Worm (Caenorhabditis elegans): Measurements from ENCODE around the gene tph-1.

Gene tph-1

ce11 chrII:7557981-7558380 lies 8.8 kb downstream of the tph-1 start (continued):
- TF ChIP-seq dve-1 (tag; optimal IDR thresholded peaks at IDR 0.05; ENCODE audit: insufficient read depth), result peak; percentile 79

- TF ChIP-seq dpl-1 (GFP tag; optimal IDR thresholded peaks at IDR 0.05), result no peak
- peak; percentile 92 for TF ChIP-seq fkh-10 (GFP tag; optimal IDR thresholded peaks at IDR 0.05)
Observed at ce11 chrII:7558864-7559263, 9.7 kb downstream of the tph-1 start.

DNA sequence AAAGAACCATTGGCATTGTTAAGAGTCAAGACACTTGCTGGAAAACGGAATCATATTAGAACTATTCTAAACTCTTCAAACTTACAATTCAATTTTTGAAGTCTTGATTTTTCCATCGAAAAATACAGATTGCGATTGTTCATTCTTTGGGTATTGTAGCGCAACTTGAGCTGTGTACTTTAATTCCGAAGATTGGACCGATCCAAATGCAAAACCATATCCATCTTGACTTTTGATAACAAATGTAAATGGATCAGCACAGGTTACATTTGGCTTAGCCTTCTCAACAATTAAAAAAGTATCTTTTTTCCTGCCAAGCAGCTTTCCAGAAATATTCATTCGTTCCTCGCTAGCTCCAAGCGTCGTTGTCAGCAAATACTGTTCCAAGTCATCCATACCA lies 11.7 kb downstream of the tph-1 start:
- TF ChIP-seq unc-62 (GFP tag; optimal IDR thresholded peaks at IDR 0.05 in 1 of 2) (peak in 1 of 2 experiments; percentile 96), unc-62 (tag; optimal IDR thresholded peaks at IDR 0.05) (no peak), Y75B8A.6 (GFP tag; IDR thresholded peaks at IDR 0.05) (no peak), madf-5 (GFP tag; IDR thresholded peaks at IDR 0.05) (no peak), ceh-20 (GFP tag; IDR thresholded peaks at IDR 0.05) (no peak), nhr-76 (tag; optimal IDR thresholded peaks at IDR 0.05) (no peak), F10B5.3 (tag; optimal IDR thresholded peaks at IDR 0.05) (no peak), F44E2.7 (GFP tag; IDR thresholded peaks at IDR 0.05) (no peak), nhr-237 (tag; optimal IDR thresholded peaks at IDR 0.05) (no peak), daf-8 (GFP tag; IDR thresholded peaks at IDR 0.05) (no peak)

ce11 chrII:7561494-7561893 lies 12.4 kb downstream of the tph-1 start, which contains the start of the genes ZK1290.11 and ZK1290.1:
ZK1290.11 (minus strand) TSS chrII:7561594.
ZK1290.1 (plus strand) TSS chrII:7561764.
- no peak for TF ChIP-seq nhr-77 (tag; optimal IDR thresholded peaks at IDR 0.05)

- TF ChIP-seq lir-3 (tag; optimal IDR thresholded peaks at IDR 0.05) (no peak), unc-62 (GFP tag; optimal IDR thresholded peaks at IDR 0.05 in 1 of 2) (peak in 1 of 2 experiments; percentile 87), unc-62 (tag; optimal IDR thresholded peaks at IDR 0.05) (no peak)
Observed at ce11 chrII:7562616-7563015, 13.5 kb downstream of the tph-1 start.

ce11 chrII:7570305-7570704 lies 21.2 kb downstream of the tph-1 start, which contains the start of gene F35D2.3:
F35D2.3 (plus strand) TSS chrII:7570605.
- TF ChIP-seq sdz-12 (GFP tag; optimal IDR thresholded peaks at IDR 0.05), result no peak
- TF ChIP-seq hif-1 (tag; optimal IDR thresholded peaks at IDR 0.05), result no peak
- TF ChIP-seq mes-2 (tag; optimal IDR thresholded peaks at IDR 0.05; ENCODE audit: poor library complexity, severe bottlenecking), result no peak
- no peak for TF ChIP-seq pqm-1 (tag; optimal IDR thresholded peaks at IDR 0.05)
- TF ChIP-seq madf-5 (GFP tag; IDR thresholded peaks at IDR 0.05), result no peak
- no peak for TF ChIP-seq dmd-6 (GFP tag; IDR thresholded peaks at IDR 0.05)
- no peak for TF ChIP-seq ceh-20 (GFP tag; IDR thresholded peaks at IDR 0.05)
- TF ChIP-seq T26A8.4 (GFP tag; IDR thresholded peaks at IDR 0.05), result no peak
- TF ChIP-seq mxl-2 (GFP tag; conservative IDR thresholded peaks at IDR 0.05), result no peak
- no peak for TF ChIP-seq nhr-41 (GFP tag; IDR thresholded peaks at IDR 0.05)
- TF ChIP-seq nhr-10 (tag; optimal IDR thresholded peaks at IDR 0.05), result no peak
- TF ChIP-seq nhr-48 (tag; optimal IDR thresholded peaks at IDR 0.05), result no peak
- no peak for TF ChIP-seq Y48G9A.11 (GFP tag; IDR thresholded peaks at IDR 0.05)

DNA sequence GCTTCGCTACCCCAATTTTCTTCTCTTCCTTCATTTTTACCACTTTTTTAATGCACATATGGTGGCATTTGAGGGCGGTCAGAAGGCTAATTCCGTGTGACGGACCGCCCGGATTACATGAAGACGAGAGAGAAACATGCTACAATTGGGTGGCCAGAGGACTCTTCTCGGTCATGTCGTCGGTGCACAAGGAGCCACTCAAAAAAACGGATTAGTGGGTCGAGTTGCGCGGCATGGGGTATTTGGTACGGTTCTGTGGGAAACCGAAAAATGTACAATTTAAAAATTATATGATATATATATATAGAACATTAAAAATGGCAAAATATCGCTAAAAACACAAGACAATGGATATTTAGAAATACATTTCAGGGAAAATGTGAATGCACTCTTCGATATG lies 21.7 kb downstream of the tph-1 start:
- TF ChIP-seq F10B5.3 (tag; optimal IDR thresholded peaks at IDR 0.05), result no peak
- 0 out of 4 replicates have a peak, but pooled peaks of 1 of the 2 experiments have one; percentile 13 for TF ChIP-seq madf-5 (GFP tag; IDR thresholded peaks at IDR 0.05)

- TF ChIP-seq T26A8.4 (GFP tag; IDR thresholded peaks at IDR 0.05) (no peak), aha-1 (tag) (peak; percentile 53), rbr-2 (tag; optimal IDR thresholded peaks at IDR 0.05) (no peak), dmd-8 (GFP tag; IDR thresholded peaks at IDR 0.05) (no peak)
Observed at ce11 chrII:7574143-7574542, 25.0 kb downstream of the tph-1 start, which contains the start of gene F35D2.2. F35D2.2 (plus strand) TSS chrII:7574443.

Measured in whole organism, L4 larva.